Fruit fly (Drosophila melanogaster): ENCODE data around the gene CG32727.

CG32727 gene

dm6 chrX:7432393-7432792 lies 25.4 kb downstream of the CG32727 start:
- TF ChIP-seq nerfin-1 (tag; optimal IDR thresholded peaks at IDR 0.05), result peak; percentile 81
- TF ChIP-seq mirr (GFP tag; optimal IDR thresholded peaks at IDR 0.05), result peak; percentile 27
- TF ChIP-seq crol (GFP tag; IDR thresholded peaks at IDR 0.05), result peak; percentile 85
- TF ChIP-seq Antp (GFP tag; optimal IDR thresholded peaks at IDR 0.05), result no peak
- TF ChIP-seq ftz-f1 (GFP tag; optimal IDR thresholded peaks at IDR 0.05), result no peak
- peak; percentile 6 for TF ChIP-seq Hey (tag; optimal IDR thresholded peaks at IDR 0.05)
- TF ChIP-seq chinmo (GFP tag; IDR thresholded peaks at IDR 0.05; ENCODE audit: partially characterized antibody), result no peak
- no peak for TF ChIP-seq CG12299 (tag; optimal IDR thresholded peaks at IDR 0.05)

DNA sequence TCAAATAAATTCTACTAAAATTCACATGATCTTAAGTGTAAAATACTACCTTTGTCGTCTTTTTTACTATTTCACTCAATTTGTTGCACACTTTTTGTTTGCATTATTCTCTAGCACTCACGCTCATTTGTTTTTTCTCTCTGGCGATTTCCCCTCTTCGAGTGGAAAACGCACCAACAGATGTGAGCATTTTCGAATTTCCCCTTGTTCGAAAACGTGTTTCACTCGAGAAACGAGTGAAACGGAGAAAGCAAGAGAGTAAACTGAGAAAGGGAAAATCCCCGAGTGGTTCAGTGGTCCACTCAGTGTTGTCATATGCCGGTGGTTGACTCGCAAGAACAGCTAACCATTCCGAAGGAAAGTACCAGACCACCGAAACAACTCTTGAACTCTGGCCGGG lies 38.0 kb downstream of the CG32727 start:
- no peak for TF ChIP-seq Oaz (GFP tag; IDR thresholded peaks at IDR 0.05)
- peak; percentile 16 to 49 for TF ChIP-seq Trl (optimal IDR thresholded peaks at IDR 0.05)
- no peak for TF ChIP-seq Trl (GFP tag; optimal IDR thresholded peaks at IDR 0.05)
- no peak for TF ChIP-seq CG3163 (GFP tag; optimal IDR thresholded peaks at IDR 0.05)
- TF ChIP-seq Deaf1 (tag; optimal IDR thresholded peaks at IDR 0.05), result peak; percentile 24
- no peak for TF ChIP-seq CG1024 (GFP tag; IDR thresholded peaks at IDR 0.05)
- TF ChIP-seq Nf-YB (GFP tag; optimal IDR thresholded peaks at IDR 0.05), result peak; percentile 48
- TF ChIP-seq bbx (GFP tag; IDR thresholded peaks at IDR 0.05; ENCODE audit: partially characterized antibody), result peak; percentile 64
- peak; percentile 99 for TF ChIP-seq z (GFP tag; IDR thresholded peaks at IDR 0.05)
- peak; percentile 13; the same call in 1 of the 2 replicates for TF ChIP-seq amos (GFP tag; IDR thresholded peaks at IDR 0.05; ENCODE audit: partially characterized antibody)
- TF ChIP-seq zen2 (GFP tag; IDR thresholded peaks at IDR 0.05; ENCODE audit: partially characterized antibody), result peak; percentile 42; the same call in 1 of the 3 replicates
- TF ChIP-seq Bgb (GFP tag; IDR thresholded peaks at IDR 0.05; ENCODE audit: partially characterized antibody), result peak; percentile 37; the same call in 1 of the 2 replicates

dm6 chrX:7451909-7452308 lies 44.9 kb downstream of the CG32727 start, which contains the start of gene CG11368:
TSS of gene CG11368 (plus strand) at chrX:7452209.
- TF ChIP-seq Taf1 (GFP tag; IDR thresholded peaks at IDR 0.05) (no peak), salm (tag; optimal IDR thresholded peaks at IDR 0.05) (no peak), Asciz (GFP tag; optimal IDR thresholded peaks at IDR 0.05) (no peak), stwl (tag; optimal IDR thresholded peaks at IDR 0.05) (no peak), Doc2 (GFP tag; IDR thresholded peaks at IDR 0.05) (no peak), CTCF (GFP tag; optimal IDR thresholded peaks at IDR 0.05) (no peak), CG11247 (GFP tag; IDR thresholded peaks at IDR 0.05) (no peak), Hr39 (optimal IDR thresholded peaks at IDR 0.05) (no peak)

dm6 chrX:7453236-7453635 lies 46.2 kb downstream of the CG32727 start, which contains the start of gene CG43198:
TSS of gene CG43198 (minus strand) at chrX:7453336.
- TF ChIP-seq peb (GFP tag; IDR thresholded peaks at IDR 0.05), result no peak
- TF ChIP-seq mld (GFP tag; IDR thresholded peaks at IDR 0.05; ENCODE audit: partially characterized antibody), result no peak
- no peak for TF ChIP-seq H15 (GFP tag; IDR thresholded peaks at IDR 0.05)
- no peak for TF ChIP-seq CG15073 (GFP tag; optimal IDR thresholded peaks at IDR 0.05)
- TF ChIP-seq CG11696 (GFP tag; IDR thresholded peaks at IDR 0.05), result no peak
- no peak for TF ChIP-seq CG14014 (GFP tag; IDR thresholded peaks at IDR 0.05)
- no peak for TF ChIP-seq Side (GFP tag; optimal IDR thresholded peaks at IDR 0.05)
- no peak for TF ChIP-seq CG11695 (GFP tag; IDR thresholded peaks at IDR 0.05)
- no peak for TF ChIP-seq CG13894 (tag; optimal IDR thresholded peaks at IDR 0.05)
- TF ChIP-seq Oaz (GFP tag; IDR thresholded peaks at IDR 0.05), result no peak
- TF ChIP-seq emc (GFP tag; optimal IDR thresholded peaks at IDR 0.05), result no peak
- TF ChIP-seq CG13287 (GFP tag; IDR thresholded peaks at IDR 0.05; ENCODE audit: partially characterized antibody), result no peak
- TF ChIP-seq E2f1 (GFP tag; IDR thresholded peaks at IDR 0.05), result no peak
- TF ChIP-seq zen (tag; optimal IDR thresholded peaks at IDR 0.05), result no peak

All from whole organism, embryonic.